Fruit fly (Drosophila melanogaster) Kc167 (cell line): Measurements from ENCODE around the gene c11.1.

Experiments
- Myc ChIP-seq: fragments of >200 bp; optimal IDR thresholded peaks from 2 replicates; lab custom pipeline; 2017; ENCODE audit warnings: missing external identifiers
- Sin3A ChIP-seq: fragments of >200 bp; optimal IDR thresholded peaks from 2 replicates; lab custom pipeline; 2018; ENCODE audit warnings: missing external identifiers
- h ChIP-seq: fragments of >200 bp; optimal IDR thresholded peaks from 3 replicates; lab custom pipeline; 2018; ENCODE audit warnings: missing external identifiers
- insv ChIP-seq: fragments of >200 bp; optimal IDR thresholded peaks from 3 replicates; lab custom pipeline; 2018; ENCODE audit warnings: missing external identifiers
- psq ChIP-seq: fragments of >200 bp; optimal IDR thresholded peaks from 2 replicates; lab custom pipeline; 2017; ENCODE audit warnings: missing external identifiers
- ttk ChIP-seq: sonication (Bioruptor generic); optimal IDR thresholded peaks from 2 replicates; lab custom pipeline; 2017; ENCODE audit warnings: missing external identifiers

c11.1 gene

dm6 chrX:9250161-9250831 lies 32.6 kb downstream of the c11.1 start, which contains the start of gene CG17754:
CG17754 (plus strand) TSS chrX:9250420.
- TF ChIP-seq psq (lab: Kevin White, UChicago) (no peak), h (no peak), insv (lab: Kevin White, UChicago) (no peak), ttk (no peak), Myc (lab: Kevin White, UChicago) (no peak), Sin3A (no peak)

DNA sequence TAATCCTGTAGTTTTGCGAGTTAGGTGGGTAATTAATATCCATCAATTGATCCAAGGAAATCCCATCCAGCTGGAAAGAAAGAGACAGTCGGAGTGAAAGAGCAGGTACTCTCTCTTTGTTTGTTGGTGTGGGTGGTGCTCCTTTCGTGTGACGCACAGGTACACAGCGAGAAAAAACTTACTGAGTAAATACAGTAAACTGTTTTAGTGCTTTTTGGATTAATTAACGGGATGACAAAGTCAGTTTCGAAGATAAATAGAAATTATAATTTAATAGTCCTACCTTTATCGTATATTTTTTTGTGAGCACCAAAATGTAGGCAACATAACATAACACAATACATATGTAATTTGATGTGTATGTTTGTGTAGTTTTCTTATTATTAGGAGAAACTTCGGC lies 34.9 kb downstream of the c11.1 start:
- TF ChIP-seq ttk, result no peak
- no peak for TF ChIP-seq Sin3A
- TF ChIP-seq psq (lab: Kevin White, UChicago), result no peak
- TF ChIP-seq h, result no peak
- no peak for TF ChIP-seq insv (lab: Kevin White, UChicago)
- no peak for TF ChIP-seq Myc (lab: Kevin White, UChicago)

DNA sequence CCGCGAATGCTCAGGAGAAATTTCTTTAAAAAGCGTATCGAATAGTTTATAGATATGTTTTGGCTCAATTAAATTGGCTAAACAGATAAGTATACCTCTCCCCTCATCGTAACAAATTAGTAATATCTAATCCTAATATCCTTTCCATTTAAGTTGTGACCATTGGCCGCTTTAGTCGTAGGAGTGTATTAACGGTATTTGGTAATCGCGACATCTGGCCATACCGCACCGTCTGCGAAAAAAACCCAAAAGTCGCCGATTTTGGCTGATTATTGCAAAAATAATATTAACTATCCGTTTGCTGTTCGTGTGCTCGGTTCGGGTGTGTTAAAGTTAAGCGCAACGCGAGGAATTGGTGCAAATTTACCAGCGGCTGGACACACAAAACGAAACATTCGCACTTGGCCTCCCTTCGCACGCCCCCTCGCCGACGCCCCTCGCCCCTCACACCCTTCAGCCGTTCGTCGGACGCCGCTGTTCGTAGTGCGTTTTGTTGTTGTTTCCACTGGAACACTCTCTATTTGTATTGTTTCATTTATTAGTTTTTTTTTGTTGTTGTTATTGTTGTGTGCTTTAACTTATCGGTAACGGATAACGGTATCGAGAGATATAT lies 35.6 kb downstream of the c11.1 start, which contains the start of the genes amx and Dsor1:
Gene amx (minus strand): TSS at position 166 of the 613 bp plus-strand sequence.
Gene Dsor1 (plus strand): TSS at position 172 of the 613 bp plus-strand sequence.
- TF ChIP-seq psq (lab: Kevin White, UChicago), result no peak
- TF ChIP-seq insv (lab: Kevin White, UChicago), result no peak
- no peak for TF ChIP-seq h
- no peak for TF ChIP-seq Sin3A
- TF ChIP-seq Myc (lab: Kevin White, UChicago), result no peak
- no peak for TF ChIP-seq ttk

- TF ChIP-seq psq (lab: Kevin White, UChicago) (no peak), h (no peak), Myc (lab: Kevin White, UChicago) (no peak), insv (lab: Kevin White, UChicago) (no peak), ttk (no peak), Sin3A (no peak)
Measured at dm6 chrX:9243417-9243884, 39.5 kb downstream of the c11.1 start, which contains the start of the genes mxc and Larp7. mxc (minus strand) TSS chrX:9243467. Larp7 (plus strand) TSS chrX:9243817.

dm6 chrX:9236485-9236884 lies 46.4 kb downstream of the c11.1 start, which contains the start of gene Ir8a:
Ir8a (minus strand) TSS chrX:9236585.
- TF ChIP-seq insv (lab: Kevin White, UChicago) (no peak), Sin3A (no peak), Myc (lab: Kevin White, UChicago) (no peak), h (no peak), psq (lab: Kevin White, UChicago) (no peak), ttk (no peak)

- TF ChIP-seq h, result no peak
- TF ChIP-seq Sin3A, result no peak
- TF ChIP-seq Myc (lab: Kevin White, UChicago), result no peak
- no peak for TF ChIP-seq insv (lab: Kevin White, UChicago)
- no peak for TF ChIP-seq psq (lab: Kevin White, UChicago)
- no peak for TF ChIP-seq ttk
Measured at dm6 chrX:9232199-9232598, 50.7 kb downstream of the c11.1 start, which contains the start of gene CG12121. CG12121 (minus strand) TSS chrX:9232378.

DNA sequence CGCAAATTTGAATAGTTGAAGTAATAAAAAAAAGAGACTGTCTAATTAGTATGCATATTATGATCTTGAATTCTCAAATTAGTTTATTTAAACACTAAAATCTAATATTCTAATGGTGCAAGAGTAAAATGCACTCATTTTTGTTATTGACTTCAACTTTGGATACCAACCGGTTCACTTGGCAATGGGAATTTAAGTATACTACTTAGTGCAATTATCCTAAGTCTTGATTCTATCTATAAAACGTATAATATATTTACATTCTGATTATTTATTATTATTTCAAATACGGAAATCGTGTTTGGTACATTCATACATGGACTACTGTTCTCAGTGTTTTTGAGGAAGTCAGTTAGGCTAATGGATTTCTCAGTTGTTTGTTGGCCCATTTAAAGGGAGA lies 56.1 kb downstream of the c11.1 start, which contains the start of gene Gr8a:
Gene Gr8a (plus strand): TSS at position 301 of the 400 bp plus-strand sequence.
- TF ChIP-seq Sin3A (no peak), psq (lab: Kevin White, UChicago) (no peak), ttk (no peak), h (no peak), insv (lab: Kevin White, UChicago) (no peak), Myc (lab: Kevin White, UChicago) (no peak)
